Worm (Caenorhabditis elegans) whole organism, L4/young adult: ENCODE data around the gene msp-49.
A peak's percentile ranks its signal among the peaks of the same experiment; 100 is the strongest.

Experiments used
- W03F9.2 ChIP-seq: fragments of 150-350 bp; optimal IDR thresholded peaks from 2 replicates; lab custom pipeline; 2014; ENCODE audit warnings: missing biosample characterization, missing genetic modification characterization
- dao-5 ChIP-seq: sonication (generic microtip); optimal IDR thresholded peaks from 2 replicates; lab custom pipeline; 2016; ENCODE audit warnings: missing genotype, missing genetic modification characterization, moderate library complexity, missing compliant biosample characterization
- him-1 ChIP-seq: sonication (generic microtip); optimal IDR thresholded peaks from 2 replicates; lab custom pipeline; 2016; ENCODE audit warnings: missing genotype, missing genetic modification reagents, missing genetic modification characterization, missing compliant biosample characterization

msp-49 gene

ce11 chrII:5174370-5174769 lies 19.8 kb upstream of the msp-49 start, which contains the start of gene C27D6.3:
Gene C27D6.3, minus strand, starts transcription at chrII:5174470.
- TF ChIP-seq him-1 (tag; lab: Kevin White, UChicago) = no peak
- TF ChIP-seq W03F9.2 (tag; lab: Kevin White, UChicago) = no peak
- no peak for TF ChIP-seq dao-5 (tag; lab: Kevin White, UChicago)

- no peak for TF ChIP-seq W03F9.2 (tag; lab: Kevin White, UChicago)
- TF ChIP-seq him-1 (tag; lab: Kevin White, UChicago) = no peak
- no peak for TF ChIP-seq dao-5 (tag; lab: Kevin White, UChicago)
Observed at ce11 chrII:5176934-5177333, 17.2 kb upstream of the msp-49 start.

DNA sequence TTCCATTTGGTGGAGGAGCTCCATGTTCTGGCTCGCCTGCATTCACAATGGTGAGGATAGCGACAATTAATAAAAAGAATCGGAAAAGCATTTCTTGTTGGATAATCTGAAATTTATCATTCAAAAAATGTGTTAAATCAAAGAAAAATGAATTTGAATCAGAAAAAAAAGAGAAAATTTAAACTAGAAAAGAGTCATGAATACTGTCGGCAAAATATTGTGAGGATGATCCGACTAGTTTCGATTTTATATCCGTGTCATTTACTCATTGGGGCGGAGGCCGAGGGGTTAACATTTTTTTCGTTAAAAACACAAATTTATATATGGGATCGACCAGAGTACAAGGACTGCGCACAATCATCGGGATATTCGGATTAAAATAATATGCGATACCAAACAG lies 16.3 kb upstream of the msp-49 start, which contains the start of gene C27D6.12:
Gene C27D6.12 (minus strand): TSS at position 101 of the 400 bp plus-strand sequence.
- TF ChIP-seq him-1 (tag; lab: Kevin White, UChicago) (no peak), W03F9.2 (tag; lab: Kevin White, UChicago) (no peak), dao-5 (tag; lab: Kevin White, UChicago) (no peak)

DNA sequence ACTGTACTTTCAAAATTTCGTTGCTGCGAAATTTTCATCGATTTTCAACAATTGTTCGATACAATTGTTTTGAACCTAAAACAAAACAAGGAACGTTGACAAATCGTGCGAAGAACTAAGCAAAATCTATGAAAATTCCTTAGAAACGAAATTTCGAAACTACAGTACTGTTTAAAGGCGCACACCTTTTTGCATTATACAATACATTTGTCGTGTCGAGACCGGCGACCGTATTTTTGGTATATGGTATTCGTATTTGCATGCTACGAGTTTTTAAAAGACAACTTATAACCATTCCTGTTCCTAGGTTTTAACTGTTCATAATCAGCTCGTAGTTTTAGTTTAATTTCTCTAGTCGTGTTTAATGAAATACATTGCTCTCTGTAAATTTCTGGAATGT lies 15.6 kb upstream of the msp-49 start:
- no peak for TF ChIP-seq W03F9.2 (tag; lab: Kevin White, UChicago)
- no peak for TF ChIP-seq him-1 (tag; lab: Kevin White, UChicago)
- TF ChIP-seq dao-5 (tag; lab: Kevin White, UChicago) = no peak

DNA sequence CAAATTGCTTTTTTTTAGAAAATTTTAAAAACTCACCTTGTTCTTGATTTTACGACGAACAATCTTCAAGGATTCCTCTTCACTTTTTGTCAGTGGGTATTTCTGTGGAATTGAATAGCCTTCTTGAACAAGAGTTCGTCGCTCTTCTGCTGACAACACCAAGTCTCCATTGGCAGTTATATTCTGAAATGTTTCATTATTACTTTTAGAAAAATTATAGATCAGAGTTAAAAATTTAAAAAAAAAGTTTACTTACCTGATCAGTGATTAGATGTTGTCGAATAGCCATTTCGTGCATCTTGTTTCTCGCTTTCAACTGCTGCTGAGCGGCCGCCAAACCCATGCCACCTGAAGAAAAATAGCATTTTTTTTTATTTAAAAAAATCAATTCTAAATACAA lies 13.9 kb upstream of the msp-49 start:
- TF ChIP-seq dao-5 (tag; lab: Kevin White, UChicago) = no peak
- TF ChIP-seq him-1 (tag; lab: Kevin White, UChicago) = no peak
- TF ChIP-seq W03F9.2 (tag; lab: Kevin White, UChicago) = no peak

- TF ChIP-seq dao-5 (tag; lab: Kevin White, UChicago) (no peak), him-1 (tag; lab: Kevin White, UChicago) (peak; percentile 44)
Observed at ce11 chrII:5181497-5181896, 12.7 kb upstream of the msp-49 start.

DNA sequence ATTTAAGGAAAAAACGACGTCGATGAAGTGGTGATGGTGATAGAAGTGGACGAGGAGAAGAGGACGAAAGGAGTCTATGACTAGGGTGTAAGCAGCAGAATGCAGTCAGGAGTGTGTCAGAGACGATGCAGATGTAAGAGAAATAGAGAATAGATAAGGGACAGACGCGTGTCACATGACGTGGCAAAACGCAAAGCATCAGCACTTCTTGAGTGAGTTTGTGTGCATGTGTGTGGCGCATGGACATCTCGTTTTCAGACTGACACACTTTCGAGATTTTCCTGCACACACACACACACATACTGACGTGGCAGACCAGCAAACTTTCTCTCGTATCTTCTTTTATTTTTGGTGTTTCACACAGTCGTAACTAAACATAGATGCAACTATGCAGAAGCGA lies 11.7 kb upstream of the msp-49 start:
- TF ChIP-seq him-1 (tag; lab: Kevin White, UChicago) (no peak), dao-5 (tag; lab: Kevin White, UChicago) (peak; percentile 10), W03F9.2 (tag; lab: Kevin White, UChicago) (peak; percentile 22)

DNA sequence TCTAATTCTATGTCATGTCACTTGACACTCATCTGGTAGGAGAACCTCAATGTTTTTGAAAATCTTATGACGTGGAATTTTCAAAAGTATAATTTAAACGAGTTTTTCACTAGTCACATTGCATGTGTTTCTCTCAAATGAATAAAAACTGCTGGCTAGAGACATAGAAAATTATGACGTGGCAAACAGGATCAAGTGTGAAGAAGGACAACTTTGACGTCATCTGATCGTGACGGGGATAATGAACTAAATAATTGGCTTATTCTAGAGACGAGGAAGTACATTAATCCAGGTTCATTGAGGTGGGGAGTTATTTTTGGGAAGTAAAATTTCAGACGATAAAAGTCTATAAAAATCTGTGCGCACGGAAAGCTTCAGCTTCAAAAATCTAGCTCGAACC lies 11.0 kb upstream of the msp-49 start:
- TF ChIP-seq W03F9.2 (tag; lab: Kevin White, UChicago) (no peak), dao-5 (tag; lab: Kevin White, UChicago) (no peak), him-1 (tag; lab: Kevin White, UChicago) (no peak)

DNA sequence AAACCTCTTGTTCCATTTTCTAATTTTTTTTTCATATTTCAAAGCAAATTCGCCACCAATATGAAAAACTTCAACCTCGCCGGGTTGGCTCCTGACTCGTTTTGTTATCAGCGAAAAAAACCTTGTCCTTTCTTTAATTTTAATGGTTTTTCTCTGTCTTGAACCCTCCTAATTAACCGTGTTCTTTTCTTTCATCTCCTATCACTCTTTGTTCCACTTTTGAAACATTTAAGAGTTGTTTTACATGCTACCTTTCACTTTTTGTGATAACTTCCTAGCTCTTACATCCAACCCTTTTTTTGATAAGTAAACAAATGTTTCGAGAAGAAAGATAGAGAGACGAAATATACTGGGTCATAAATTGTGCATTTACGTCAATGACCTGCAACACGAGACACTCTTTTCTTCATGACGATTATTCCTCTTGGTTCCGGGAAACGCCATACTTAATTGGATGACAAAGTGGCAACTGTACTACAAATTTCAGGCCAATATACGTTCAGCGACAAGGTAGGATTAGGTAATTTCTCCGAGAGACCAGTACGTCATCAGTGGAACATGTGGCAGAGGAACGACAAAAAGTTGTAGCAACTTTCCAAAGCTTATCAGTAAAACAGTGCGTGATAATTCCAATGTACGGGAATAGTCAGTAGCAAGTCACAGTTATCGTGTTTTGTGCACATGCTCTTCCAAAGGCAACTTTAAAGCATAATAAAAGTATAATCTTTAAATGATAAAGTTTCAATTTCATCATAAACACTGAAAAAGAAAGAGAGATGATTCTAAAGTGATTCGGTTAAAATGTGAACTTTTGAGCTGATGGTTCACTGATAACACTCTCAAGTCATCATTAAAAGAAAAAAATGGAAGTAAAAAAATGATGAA lies 9.3 kb upstream of the msp-49 start:
- no peak for TF ChIP-seq him-1 (tag; lab: Kevin White, UChicago)
- TF ChIP-seq dao-5 (tag; lab: Kevin White, UChicago) = no peak
- no peak for TF ChIP-seq W03F9.2 (tag; lab: Kevin White, UChicago)

DNA sequence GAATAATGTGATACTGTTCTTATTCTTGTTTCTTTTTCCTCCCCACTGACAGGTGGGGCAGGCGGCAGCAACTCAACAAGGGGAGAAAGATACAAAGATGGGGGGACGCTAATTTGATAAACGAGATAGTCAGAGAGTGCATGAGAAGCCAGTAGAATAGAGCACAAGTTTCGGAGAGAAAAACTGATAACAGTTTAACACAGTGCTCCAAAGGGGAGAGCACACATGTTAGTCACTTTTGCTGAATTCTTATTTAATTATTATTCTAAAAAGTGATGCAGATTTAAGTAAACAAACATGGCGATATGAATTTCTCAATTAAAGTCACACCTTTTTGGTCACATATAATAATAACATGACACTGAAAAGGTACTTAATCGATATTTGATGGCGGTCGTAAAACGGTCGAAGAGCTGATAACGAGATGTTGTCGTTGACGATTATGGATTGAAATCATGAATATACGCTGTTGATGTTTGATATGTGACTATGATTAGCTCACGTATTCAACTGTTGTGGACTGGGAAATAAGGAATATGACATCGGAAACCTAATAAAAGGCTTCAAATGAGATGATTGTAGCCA lies 8.1 kb upstream of the msp-49 start:
- no peak for TF ChIP-seq him-1 (tag; lab: Kevin White, UChicago)
- TF ChIP-seq dao-5 (tag; lab: Kevin White, UChicago) = no peak
- no peak for TF ChIP-seq W03F9.2 (tag; lab: Kevin White, UChicago)

DNA sequence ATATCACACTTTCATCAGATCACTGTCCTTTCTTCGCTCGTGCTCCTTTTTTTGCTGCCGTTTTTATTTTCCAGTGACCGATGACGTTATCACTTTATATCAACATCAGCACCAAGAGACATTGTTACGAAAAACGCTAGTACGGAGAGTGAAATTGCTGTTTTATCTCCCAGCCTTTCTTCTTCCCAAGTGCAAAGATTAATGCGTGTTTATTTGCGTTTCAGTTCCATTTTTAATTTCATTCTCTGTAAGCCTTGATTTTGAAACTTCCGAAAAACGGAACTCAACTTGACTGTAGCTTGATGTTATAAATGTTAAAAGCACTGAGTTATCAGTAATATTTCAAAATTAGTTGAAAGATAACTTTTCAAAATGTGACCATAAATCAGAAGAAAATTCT lies 7.3 kb upstream of the msp-49 start:
- TF ChIP-seq dao-5 (tag; lab: Kevin White, UChicago) = no peak
- no peak for TF ChIP-seq W03F9.2 (tag; lab: Kevin White, UChicago)
- no peak for TF ChIP-seq him-1 (tag; lab: Kevin White, UChicago)

DNA sequence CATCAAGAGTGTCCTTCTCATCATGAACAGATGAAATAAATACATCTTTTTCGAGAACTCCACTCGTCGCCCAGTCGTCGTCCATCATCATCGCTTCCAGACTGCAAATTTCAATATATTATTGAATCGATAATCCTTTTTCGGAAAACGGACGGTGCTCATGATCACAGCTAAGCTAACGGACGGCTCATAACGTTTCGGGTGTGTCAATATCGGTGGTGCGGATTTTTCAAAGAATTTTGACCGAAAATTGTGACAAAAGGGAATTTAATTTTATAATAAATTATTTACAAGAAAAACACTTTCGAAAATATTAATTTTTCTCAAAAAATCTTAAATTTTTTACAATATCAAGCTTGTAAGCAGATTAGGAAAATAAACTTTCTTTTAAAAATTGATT lies 6.7 kb upstream of the msp-49 start, which contains the start of gene crh-2:
Gene crh-2 (minus strand): TSS at position 101 of the 400 bp plus-strand sequence.
- no peak for TF ChIP-seq him-1 (tag; lab: Kevin White, UChicago)
- no peak for TF ChIP-seq dao-5 (tag; lab: Kevin White, UChicago)
- TF ChIP-seq W03F9.2 (tag; lab: Kevin White, UChicago) = no peak

- TF ChIP-seq W03F9.2 (tag; lab: Kevin White, UChicago) (no peak), dao-5 (tag; lab: Kevin White, UChicago) (no peak), him-1 (tag; lab: Kevin White, UChicago) (no peak)
Observed at ce11 chrII:5187934-5188333, 6.2 kb upstream of the msp-49 start.
